Worm (Caenorhabditis elegans) whole organism, young adult: ENCODE measurements around the gene bgal-2.

Experiments used
- ama-1 ChIP-seq, 3 experiments: fragments of 150-350 bp in 1 of 3; sonication (generic microtip) in 2 of 3; optimal IDR thresholded peaks; 2 replicates each; lab custom pipeline; 2014 to 2018; ENCODE audit warnings: missing biosample characterization in 2 of 3, missing genetic modification characterization in 2 of 3, missing genetic modification reagents in 2 of 3
- hmg-20 ChIP-seq: fragments of 200-800 bp; sonication (Bioruptor generic); IDR thresholded peaks from 2 replicates; pipeline ENCODE4 v1.3.6; 2022; ENCODE audit warnings: missing genetic modification reagents, missing genetic modification characterization, missing compliant biosample characterization
- mel-28 ChIP-seq: sonication (generic microtip); optimal IDR thresholded peaks from 2 replicates; lab custom pipeline; 2016; ENCODE audit warnings: borderline replicate concordance, mild to moderate bottlenecking, missing genetic modification characterization, missing compliant biosample characterization
- rec-8 ChIP-seq, 2 experiments: sonication (generic microtip); optimal IDR thresholded peaks; 2 replicates each; lab custom pipeline; 2016; ENCODE audit warnings: mild to moderate bottlenecking in 2 of 2, missing genetic modification characterization in 2 of 2, missing genetic modification reagents in 2 of 2, missing genotype in 2 of 2, missing biosample characterization in 1 of 2, missing compliant biosample characterization in 1 of 2, moderate library complexity in 1 of 2
- snpc-4 ChIP-seq, 5 experiments: fragments of 150-350 bp in 1 of 5; sonication (generic microtip) in 4 of 5; optimal IDR thresholded peaks; 2 replicates each; lab custom pipeline; 2014 to 2018; ENCODE audit warnings: missing genetic modification characterization in 5 of 5, missing biosample characterization in 3 of 5, antibody characterized with exemption in 2 of 5, mild to moderate bottlenecking in 2 of 5, missing compliant biosample characterization in 2 of 5, missing genotype in 2 of 5, moderate library complexity in 2 of 5, missing genetic modification reagents in 1 of 5

ce11 chrX:6740282-6740982 is 43.8 kb upstream of the bgal-2 start:
- TF ChIP-seq snpc-4 (GFP tag; optimal IDR thresholded peaks at IDR 0.05; lab: Kevin White, UChicago) (no peak), snpc-4 (tag; optimal IDR thresholded peaks at IDR 0.05; lab: Kevin White, UChicago) (no peak), hmg-20 (GFP tag; lab: Robert Waterston, UW) (no peak), rec-8 (tag; optimal IDR thresholded peaks at IDR 0.05; lab: Kevin White, UChicago) (no peak), mel-28 (tag; lab: Kevin White, UChicago) (no peak), ama-1 (optimal IDR thresholded peaks at IDR 0.05; lab: Kevin White, UChicago) (no peak), ama-1 (GFP tag; optimal IDR thresholded peaks at IDR 0.05; lab: Kevin White, UChicago) (peak in 1 of 2 experiments; percentile 24)
